Fruit fly (Drosophila melanogaster) whole organism, embryonic: ENCODE measurements around the gene BckdhA.
A peak's percentile ranks its signal among the peaks of the same experiment; 100 is the strongest.

ENCODE experiments used
- Adf1 ChIP-seq: fragments of 200-800 bp; sonication (Bioruptor generic); IDR thresholded peaks from 2 replicates; pipeline ENCODE4 v1.3.6; 2022; ENCODE audit warnings: missing biosample characterization, missing genetic modification characterization
- Bgb ChIP-seq: fragments of 200-800 bp; sonication (Bioruptor generic); IDR thresholded peaks from 2 replicates; pipeline ENCODE4 v1.3.6; 2022; ENCODE audit warnings: missing biosample characterization, missing genetic modification characterization; ENCODE audit not compliant: partially characterized antibody
- CG10274 ChIP-seq: fragments of 200-800 bp; sonication (Bioruptor generic); optimal IDR thresholded peaks from 3 replicates; lab custom pipeline; 2017; ENCODE audit warnings: missing biosample characterization, mild to moderate bottlenecking, missing genetic modification characterization
- CG10543 ChIP-seq: fragments of 200-800 bp; sonication (Bioruptor generic); optimal IDR thresholded peaks from 3 replicates; lab custom pipeline; 2017; ENCODE audit warnings: missing biosample characterization, mild to moderate bottlenecking, missing genetic modification characterization, moderate library complexity
- CG10654 ChIP-seq: fragments of 200-800 bp; sonication (Bioruptor generic); optimal IDR thresholded peaks from 2 replicates; lab custom pipeline; 2016; ENCODE audit warnings: missing biosample characterization, missing genetic modification characterization
- CG12104 ChIP-seq: fragments of 200-800 bp; sonication (Bioruptor generic); optimal IDR thresholded peaks from 3 replicates; lab custom pipeline; 2016; ENCODE audit warnings: missing biosample characterization, missing genetic modification characterization
- CG15696 ChIP-seq: fragments of 200-800 bp; sonication (Bioruptor generic); optimal IDR thresholded peaks from 2 replicates; lab custom pipeline; 2019; ENCODE audit warnings: missing biosample characterization, mild to moderate bottlenecking, missing genetic modification characterization, moderate library complexity
- CG1603 ChIP-seq: fragments of 200-800 bp; sonication (Bioruptor generic); optimal IDR thresholded peaks from 2 replicates; lab custom pipeline; 2019; ENCODE audit warnings: missing biosample characterization, mild to moderate bottlenecking, missing genetic modification characterization, moderate library complexity
- CG16813 ChIP-seq: fragments of 200-800 bp; sonication (Bioruptor generic); IDR thresholded peaks from 3 replicates; pipeline ENCODE4 v1.3.6; 2022; ENCODE audit warnings: missing biosample characterization, missing genetic modification characterization; ENCODE audit not compliant: partially characterized antibody
- CG17361 ChIP-seq: fragments of 200-800 bp; sonication (Bioruptor generic); IDR thresholded peaks from 3 replicates; pipeline ENCODE4 v1.3.6; 2022; ENCODE audit warnings: missing biosample characterization, missing genetic modification characterization
- CG2875 ChIP-seq: fragments of 200-800 bp; sonication (Bioruptor generic); optimal IDR thresholded peaks from 2 replicates; lab custom pipeline; 2017; ENCODE audit warnings: missing biosample characterization, mild to moderate bottlenecking, missing genetic modification characterization, missing genetic modification reagents
- CG31388 ChIP-seq: fragments of 200-800 bp; sonication (Bioruptor generic); optimal IDR thresholded peaks from 2 replicates; lab custom pipeline; 2016; ENCODE audit warnings: missing biosample characterization, missing genetic modification characterization
- CG3163 ChIP-seq: fragments of 200-800 bp; sonication (Bioruptor generic); optimal IDR thresholded peaks from 3 replicates; lab custom pipeline; 2016; ENCODE audit warnings: missing biosample characterization, missing genetic modification characterization
- CG3281 ChIP-seq: fragments of 200-800 bp; sonication (Bioruptor generic); optimal IDR thresholded peaks from 3 replicates; lab custom pipeline; 2017; ENCODE audit warnings: missing biosample characterization, mild to moderate bottlenecking, missing genetic modification characterization
- CG3995 ChIP-seq: fragments of 200-800 bp; sonication (Bioruptor generic); optimal IDR thresholded peaks from 3 replicates; lab custom pipeline; 2016; ENCODE audit warnings: missing biosample characterization, missing genetic modification characterization
- CG4360 ChIP-seq: fragments of 200-800 bp; sonication (Bioruptor generic); IDR thresholded peaks from 2 replicates; pipeline ENCODE4 v1.3.6; 2022; ENCODE audit warnings: missing biosample characterization, missing genetic modification characterization
- CG4820 ChIP-seq: fragments of 200-800 bp; sonication (Bioruptor generic); optimal IDR thresholded peaks from 3 replicates; lab custom pipeline; 2016; ENCODE audit warnings: missing biosample characterization, missing genetic modification characterization
- CG6765 ChIP-seq: fragments of 200-800 bp; sonication (Bioruptor generic); optimal IDR thresholded peaks from 3 replicates; lab custom pipeline; 2017; ENCODE audit warnings: missing biosample characterization, mild to moderate bottlenecking, missing genetic modification characterization
- CG7745 ChIP-seq: fragments of 200-800 bp; sonication (Bioruptor generic); optimal IDR thresholded peaks from 2 replicates; lab custom pipeline; 2018; ENCODE audit warnings: missing biosample characterization, mild to moderate bottlenecking, missing genetic modification characterization, moderate library complexity
- CG9797 ChIP-seq: fragments of 200-800 bp; sonication (Bioruptor generic); optimal IDR thresholded peaks from 3 replicates; lab custom pipeline; 2018; ENCODE audit warnings: missing biosample characterization, mild to moderate bottlenecking, missing genetic modification characterization
- CG9932 ChIP-seq: fragments of 200-800 bp; sonication (Bioruptor generic); IDR thresholded peaks from 2 replicates; pipeline ENCODE4 v1.3.6; 2022; ENCODE audit warnings: missing biosample characterization, missing genetic modification characterization
- Dek ChIP-seq: fragments of 200-800 bp; sonication (Bioruptor generic); optimal IDR thresholded peaks from 3 replicates; lab custom pipeline; 2019; ENCODE audit warnings: missing biosample characterization, mild to moderate bottlenecking, missing genetic modification characterization, moderate library complexity
- Elba2 ChIP-seq: fragments of 200-800 bp; sonication (Bioruptor generic); optimal IDR thresholded peaks from 3 replicates; lab custom pipeline; 2016; ENCODE audit warnings: missing biosample characterization, missing genetic modification characterization
- HHEX ChIP-seq: fragments of 200-800 bp; sonication (Bioruptor generic); optimal IDR thresholded peaks from 3 replicates; lab custom pipeline; 2017; ENCODE audit warnings: missing biosample characterization, mild to moderate bottlenecking, missing genetic modification characterization, missing genetic modification reagents
- MESR4 ChIP-seq: fragments of 200-800 bp; sonication (Bioruptor generic); optimal IDR thresholded peaks from 2 replicates; lab custom pipeline; 2018; ENCODE audit warnings: missing biosample characterization, mild to moderate bottlenecking, missing genetic modification characterization, moderate library complexity
- Med ChIP-seq: fragments of 200-800 bp; sonication (Bioruptor generic); peaks from one replicate; lab custom pipeline; 2016; ENCODE audit warnings: missing biosample characterization, missing genetic modification characterization, mild to moderate bottlenecking, inconsistent platforms, moderate library complexity
- Rx ChIP-seq: fragments of 200-800 bp; sonication (Bioruptor generic); IDR thresholded peaks from 2 replicates; pipeline ENCODE4 v1.3.6; 2022; ENCODE audit warnings: missing biosample characterization, missing genetic modification characterization
- Trl ChIP-seq, 3 experiments: fragments of >200 bp in 2 of 3; fragments of 200-800 bp in 1 of 3; sonication (Bioruptor generic) in 1 of 3; optimal IDR thresholded peaks; 2 replicates in 1 of 3; 3 replicates in 2 of 3; lab custom pipeline; 2016 to 2017; ENCODE audit warnings: missing biosample characterization in 1 of 3, missing genetic modification characterization in 1 of 3
- ac ChIP-seq: fragments of 200-800 bp; sonication (Bioruptor generic); optimal IDR thresholded peaks from 3 replicates; lab custom pipeline; 2017; ENCODE audit warnings: missing biosample characterization, mild to moderate bottlenecking, missing genetic modification characterization
- ara ChIP-seq: fragments of 200-800 bp; sonication (Bioruptor generic); IDR thresholded peaks from 2 replicates; pipeline ENCODE4 v1.3.6; 2022; ENCODE audit warnings: missing biosample characterization, missing genetic modification characterization
- cg ChIP-seq: fragments of 200-800 bp; sonication (Bioruptor generic); optimal IDR thresholded peaks from 3 replicates; lab custom pipeline; 2019; ENCODE audit warnings: missing biosample characterization, mild to moderate bottlenecking, missing genetic modification characterization, moderate library complexity
- chn ChIP-seq: fragments of 200-800 bp; sonication (Bioruptor generic); optimal IDR thresholded peaks from 2 replicates; lab custom pipeline; 2016; ENCODE audit warnings: missing biosample characterization, missing genetic modification characterization
- crol ChIP-seq: fragments of 200-800 bp; sonication (Bioruptor generic); IDR thresholded peaks from 2 replicates; pipeline ENCODE4 v1.3.6; 2022; ENCODE audit warnings: missing biosample characterization, missing genetic modification characterization
- crp ChIP-seq, 2 experiments: fragments of 200-800 bp; sonication (Bioruptor generic); optimal IDR thresholded peaks; 2 replicates in 1 of 2; 3 replicates in 1 of 2; lab custom pipeline; 2017; ENCODE audit warnings: missing biosample characterization in 2 of 2, missing genetic modification characterization in 2 of 2, mild to moderate bottlenecking in 1 of 2, moderate library complexity in 1 of 2
- eyg ChIP-seq: fragments of 200-800 bp; sonication (Bioruptor generic); optimal IDR thresholded peaks from 3 replicates; lab custom pipeline; 2016; ENCODE audit warnings: missing biosample characterization, missing genetic modification characterization
- gcm ChIP-seq: fragments of 200-800 bp; sonication (Bioruptor generic); optimal IDR thresholded peaks from 2 replicates; lab custom pipeline; 2019; ENCODE audit warnings: missing biosample characterization, mild to moderate bottlenecking, missing genetic modification characterization, moderate library complexity
- gem ChIP-seq: fragments of 200-800 bp; sonication (Bioruptor generic); optimal IDR thresholded peaks from 2 replicates; lab custom pipeline; 2019; ENCODE audit warnings: missing biosample characterization, mild to moderate bottlenecking, missing genetic modification characterization, moderate library complexity
- lbe ChIP-seq: fragments of 200-800 bp; sonication (Bioruptor generic); optimal IDR thresholded peaks from 2 replicates; lab custom pipeline; 2016; ENCODE audit warnings: missing biosample characterization, mild to moderate bottlenecking, missing genetic modification characterization
- maf-S ChIP-seq: fragments of 200-800 bp; sonication (Bioruptor generic); optimal IDR thresholded peaks from 2 replicates; lab custom pipeline; 2016; ENCODE audit warnings: missing biosample characterization, missing genetic modification characterization
- nom ChIP-seq: fragments of 200-800 bp; sonication (Bioruptor generic); optimal IDR thresholded peaks from 2 replicates; lab custom pipeline; 2017; ENCODE audit warnings: missing biosample characterization, missing genetic modification characterization, mild to moderate bottlenecking, moderate library complexity, missing genetic modification reagents
- sens ChIP-seq: fragments of 200-800 bp; sonication (Bioruptor generic); peaks from one replicate; lab custom pipeline; 2016; ENCODE audit warnings: missing biosample characterization, missing genetic modification characterization
- shn ChIP-seq: fragments of 200-800 bp; sonication (Bioruptor generic); optimal IDR thresholded peaks from 3 replicates; lab custom pipeline; 2016; ENCODE audit warnings: missing biosample characterization, missing genetic modification characterization
- sqz ChIP-seq: fragments of 200-800 bp; sonication (Bioruptor generic); optimal IDR thresholded peaks from 3 replicates; lab custom pipeline; 2018; ENCODE audit warnings: missing biosample characterization, mild to moderate bottlenecking, missing genetic modification characterization
- stc ChIP-seq: fragments of 200-800 bp; sonication (Bioruptor generic); IDR thresholded peaks from 2 replicates; pipeline ENCODE4 v1.3.6; 2022; ENCODE audit warnings: missing biosample characterization, missing genetic modification characterization
- stwl ChIP-seq: fragments of 200-800 bp; sonication (Bioruptor generic); optimal IDR thresholded peaks from 3 replicates; lab custom pipeline; 2018; ENCODE audit warnings: missing biosample characterization, mild to moderate bottlenecking, missing genetic modification characterization, moderate library complexity
- wek ChIP-seq: fragments of 200-800 bp; sonication (Bioruptor generic); optimal IDR thresholded peaks from 3 replicates; lab custom pipeline; 2018; ENCODE audit warnings: missing biosample characterization, mild to moderate bottlenecking, missing genetic modification characterization, moderate library complexity
- zen ChIP-seq: fragments of 200-800 bp; sonication (Bioruptor generic); optimal IDR thresholded peaks from 3 replicates; lab custom pipeline; 2018; ENCODE audit warnings: missing biosample characterization, mild to moderate bottlenecking, missing genetic modification characterization, moderate library complexity

The BckdhA gene

dm6 chr3R:9510070-9510518, 45.5 kb upstream of the BckdhA start, which contains the start of gene rump (continued):
- TF ChIP-seq maf-S (GFP tag; lab: Kevin White, UChicago) (no peak), CG17361 (no peak), Bgb (GFP tag; lab: Robert Waterston, UW) (no peak), crol (no peak), CG31388 (GFP tag; lab: Kevin White, UChicago) (no peak), CG10654 (GFP tag; lab: Kevin White, UChicago) (no peak), CG4360 (GFP tag; lab: Robert Waterston, UW) (no peak), ac (GFP tag; lab: Kevin White, UChicago) (no peak), CG6765 (GFP tag; lab: Kevin White, UChicago) (no peak), stc (GFP tag; lab: Robert Waterston, UW) (no peak), gem (tag; lab: Kevin White, UChicago) (no peak), CG10274 (GFP tag; lab: Kevin White, UChicago) (no peak), Rx (no peak), CG1603 (tag; lab: Kevin White, UChicago) (peak; percentile 73), wek (GFP tag; lab: Kevin White, UChicago) (no peak), CG9797 (peak; percentile 63), CG4820 (no peak)

dm6 chr3R:9512193-9513051, 43.2 kb upstream of the BckdhA start:
- TF ChIP-seq CG9932 (no peak), stwl (tag; lab: Kevin White, UChicago) (no peak), cg (GFP tag; lab: Kevin White, UChicago) (peak; percentile 84), nom (GFP tag; lab: Kevin White, UChicago) (peak; percentile 40), CG3995 (peak; percentile 86), Trl (optimal IDR thresholded peaks at IDR 0.05; lab: Kevin White, UChicago) (peak; percentile 67 to 86), Trl (GFP tag; optimal IDR thresholded peaks at IDR 0.05; lab: Kevin White, UChicago) (no peak), sqz (GFP tag; lab: Kevin White, UChicago) (peak; percentile 51), MESR4 (GFP tag; lab: Kevin White, UChicago) (peak; percentile 93), Adf1 (GFP tag; lab: Robert Waterston, UW) (no peak), CG15696 (tag; lab: Kevin White, UChicago) (no peak), gcm (GFP tag; lab: Kevin White, UChicago) (peak; percentile 21), zen (peak; percentile 47), Med (peak; percentile 20), lbe (peak; percentile 24), CG7745 (tag; lab: Kevin White, UChicago) (peak; percentile 88)
- TF ChIP-seq, all 482 proteins: peak for 11

DNA sequence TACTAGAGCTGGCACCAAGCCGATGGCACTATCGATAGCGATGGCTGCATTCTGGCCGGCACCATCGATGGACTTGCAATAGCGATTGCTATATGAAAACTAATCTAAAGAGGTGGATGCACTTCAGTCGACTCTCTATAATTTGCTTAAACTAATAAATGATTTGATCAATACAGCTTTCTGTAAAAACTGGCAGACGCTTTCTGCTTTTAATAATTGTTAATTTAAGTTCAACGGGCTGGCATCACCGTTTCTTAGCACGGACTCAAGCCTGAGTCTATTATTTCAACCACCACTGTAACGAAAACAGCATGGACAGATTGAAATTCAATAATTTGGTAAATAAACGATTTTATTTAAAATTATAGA, 42.5 kb upstream of the BckdhA start, which contains the start of the genes Ras85D and Rlb1:
Gene Ras85D (minus strand): TSS at position 16 of the 369 bp plus-strand sequence.
Gene Rlb1 (plus strand): TSS at position 276 of the 369 bp plus-strand sequence.
- TF ChIP-seq sens (GFP tag; lab: Kevin White, UChicago) (peak; percentile 94), crp (GFP tag; optimal IDR thresholded peaks at IDR 0.05; lab: Kevin White, UChicago) (peak in 1 of 2 experiments; percentile 55), chn (peak; percentile 76), CG10543 (GFP tag; lab: Kevin White, UChicago) (peak; percentile 87), Elba2 (peak; percentile 17), CG2875 (peak; percentile 4), Dek (tag; lab: Kevin White, UChicago) (peak; percentile 59), ara (GFP tag; lab: Robert Waterston, UW) (no peak), maf-S (GFP tag; lab: Kevin White, UChicago) (peak; percentile 67), CG16813 (no peak), shn (GFP tag; lab: Kevin White, UChicago) (peak; percentile 83), eyg (GFP tag; lab: Kevin White, UChicago) (peak; percentile 42), CG3163 (GFP tag; lab: Kevin White, UChicago) (peak; percentile 69), CG3281 (GFP tag; lab: Kevin White, UChicago) (peak; percentile 62), CG12104 (GFP tag; lab: Kevin White, UChicago) (peak; percentile 35), HHEX (peak; percentile 60)
